Worm (Caenorhabditis elegans) whole organism, late embryonic: Measurements from ENCODE around the gene flp-27.

Source experiments
- C08G9.2 ChIP-seq: sonication (generic microtip); optimal IDR thresholded peaks from 2 replicates; lab custom pipeline; 2016; ENCODE audit warnings: mild to moderate bottlenecking, missing genetic modification characterization, moderate library complexity, missing compliant biosample characterization
- F13H6.1 ChIP-seq: sonication (generic microtip); optimal IDR thresholded peaks from 2 replicates; lab custom pipeline; 2016; ENCODE audit warnings: missing genetic modification characterization, missing compliant biosample characterization
- K02D7.2 ChIP-seq: sonication (generic microtip); optimal IDR thresholded peaks from 2 replicates; lab custom pipeline; 2017; ENCODE audit warnings: mild to moderate bottlenecking, missing genetic modification characterization, missing compliant biosample characterization
- K09A11.1 ChIP-seq: sonication (generic microtip); optimal IDR thresholded peaks from 2 replicates; lab custom pipeline; 2017; ENCODE audit warnings: antibody characterized with exemption, mild to moderate bottlenecking, missing genetic modification characterization, missing compliant biosample characterization; ENCODE audit not compliant: insufficient read depth
- Y22D7AL.16 ChIP-seq: sonication (generic microtip); optimal IDR thresholded peaks from 2 replicates; lab custom pipeline; 2016; ENCODE audit warnings: missing genetic modification characterization, missing compliant biosample characterization
- ceh-14 ChIP-seq: sonication (generic microtip); optimal IDR thresholded peaks from 2 replicates; lab custom pipeline; 2016; ENCODE audit warnings: missing genotype, missing genetic modification characterization, missing compliant biosample characterization
- ceh-18 ChIP-seq: sonication (generic microtip); optimal IDR thresholded peaks from 2 replicates; lab custom pipeline; 2016; ENCODE audit warnings: missing genetic modification characterization, missing compliant biosample characterization
- ceh-19 ChIP-seq: fragments of 200-800 bp; sonication (Bioruptor generic); optimal IDR thresholded peaks from 2 replicates; lab custom pipeline; 2018; ENCODE audit warnings: mild to moderate bottlenecking, missing genetic modification characterization, missing compliant biosample characterization
- ceh-2 ChIP-seq: sonication (generic microtip); optimal IDR thresholded peaks from 2 replicates; lab custom pipeline; 2016; ENCODE audit warnings: missing genotype, missing genetic modification characterization, missing compliant biosample characterization
- ceh-22 ChIP-seq: sonication (generic microtip); optimal IDR thresholded peaks from 2 replicates; lab custom pipeline; 2017; ENCODE audit warnings: missing biosample characterization, missing genetic modification characterization
- ceh-24 ChIP-seq: sonication (generic microtip); optimal IDR thresholded peaks from 2 replicates; lab custom pipeline; 2016; ENCODE audit warnings: mild to moderate bottlenecking, missing genetic modification characterization, missing compliant biosample characterization
- ceh-30 ChIP-seq: fragments of 150-350 bp; optimal IDR thresholded peaks from 2 replicates; lab custom pipeline; 2014; ENCODE audit warnings: missing biosample characterization, missing genetic modification characterization
- ceh-31 ChIP-seq: sonication (generic microtip); optimal IDR thresholded peaks from 2 replicates; lab custom pipeline; 2016; ENCODE audit warnings: missing genetic modification characterization, missing compliant biosample characterization
- ceh-6 ChIP-seq: fragments of 200-800 bp; sonication (Bioruptor generic); optimal IDR thresholded peaks from 2 replicates; lab custom pipeline; 2018; ENCODE audit warnings: mild to moderate bottlenecking, missing genetic modification characterization, missing compliant biosample characterization
- dve-1 ChIP-seq: sonication (generic microtip); optimal IDR thresholded peaks from 2 replicates; lab custom pipeline; 2017; ENCODE audit warnings: antibody characterized with exemption, mild to moderate bottlenecking, missing genetic modification characterization, missing compliant biosample characterization
- elt-2 ChIP-seq: sonication (generic microtip); optimal IDR thresholded peaks from 2 replicates; lab custom pipeline; 2016; ENCODE audit warnings: missing genetic modification reagents, missing genetic modification characterization, missing compliant biosample characterization
- elt-4 ChIP-seq: sonication (generic microtip); optimal IDR thresholded peaks from 2 replicates; lab custom pipeline; 2016; ENCODE audit warnings: missing genetic modification characterization, missing compliant biosample characterization
- eyg-1 ChIP-seq: sonication (generic microtip); optimal IDR thresholded peaks from 2 replicates; lab custom pipeline; 2016; ENCODE audit warnings: missing genotype, missing genetic modification characterization, missing compliant biosample characterization
- fax-1 ChIP-seq: sonication (generic microtip); optimal IDR thresholded peaks from 2 replicates; lab custom pipeline; 2016; ENCODE audit warnings: missing genotype, missing genetic modification characterization, missing compliant biosample characterization
- fkh-10 ChIP-seq: fragments of 150-350 bp; optimal IDR thresholded peaks from 2 replicates; lab custom pipeline; 2014; ENCODE audit warnings: missing biosample characterization, missing genetic modification reagents, missing genetic modification characterization
- hlh-13 ChIP-seq: fragments of 200-800 bp; sonication (Bioruptor generic); optimal IDR thresholded peaks from 2 replicates; lab custom pipeline; 2018; ENCODE audit warnings: mild to moderate bottlenecking, missing genetic modification characterization, missing compliant biosample characterization
- hlh-6 ChIP-seq: sonication (generic microtip); optimal IDR thresholded peaks from 2 replicates; lab custom pipeline; 2016; ENCODE audit warnings: missing genotype, missing genetic modification characterization, missing compliant biosample characterization
- hlh-8 ChIP-seq: sonication (generic microtip); optimal IDR thresholded peaks from 2 replicates; lab custom pipeline; 2016; ENCODE audit warnings: missing genotype, missing genetic modification characterization, missing compliant biosample characterization
- lim-6 ChIP-seq: sonication (generic microtip); optimal IDR thresholded peaks from 2 replicates; lab custom pipeline; 2016; ENCODE audit warnings: missing genetic modification characterization, missing compliant biosample characterization
- lin-11 ChIP-seq: fragments of 200-800 bp; sonication (Bioruptor generic); optimal IDR thresholded peaks from 2 replicates; lab custom pipeline; 2018; ENCODE audit warnings: mild to moderate bottlenecking, missing genetic modification characterization, missing compliant biosample characterization
- madf-2 ChIP-seq: sonication (generic microtip); optimal IDR thresholded peaks from 2 replicates; lab custom pipeline; 2017; ENCODE audit warnings: missing genetic modification characterization, missing compliant biosample characterization
- mec-3 ChIP-seq: sonication (generic microtip); optimal IDR thresholded peaks from 2 replicates; lab custom pipeline; 2016; ENCODE audit warnings: borderline replicate concordance, missing genetic modification characterization, missing compliant biosample characterization
- nfya-1 ChIP-seq: sonication (generic microtip); optimal IDR thresholded peaks from 2 replicates; lab custom pipeline; 2017; ENCODE audit warnings: missing genetic modification characterization, mild to moderate bottlenecking, missing compliant biosample characterization, antibody characterized with exemption, moderate library complexity
- nhr-11 ChIP-seq: fragments of 150-350 bp; optimal IDR thresholded peaks from 2 replicates; lab custom pipeline; 2014; ENCODE audit warnings: missing biosample characterization, missing genetic modification characterization
- nhr-232 ChIP-seq: sonication (generic microtip); optimal IDR thresholded peaks from 2 replicates; lab custom pipeline; 2016; ENCODE audit warnings: missing genetic modification characterization, missing compliant biosample characterization
- pag-3 ChIP-seq: sonication (generic microtip); optimal IDR thresholded peaks from 2 replicates; lab custom pipeline; 2016; ENCODE audit warnings: missing compliant biosample characterization, missing genetic modification characterization, borderline replicate concordance
- pat-9 ChIP-seq: fragments of 200-800 bp; sonication (Bioruptor generic); optimal IDR thresholded peaks from 2 replicates; lab custom pipeline; 2018; ENCODE audit warnings: mild to moderate bottlenecking, missing genetic modification characterization, moderate library complexity, missing compliant biosample characterization
- pha-4 ChIP-seq: fragments of 150-350 bp; optimal IDR thresholded peaks from 2 replicates; lab custom pipeline; 2018; ENCODE audit warnings: missing biosample characterization, missing genetic modification reagents, missing genetic modification characterization
- pqm-1 ChIP-seq: sonication (generic microtip); optimal IDR thresholded peaks from 2 replicates; lab custom pipeline; 2016; ENCODE audit warnings: missing genetic modification characterization, missing compliant biosample characterization
- pros-1 ChIP-seq: fragments of 150-350 bp; optimal IDR thresholded peaks from 2 replicates; lab custom pipeline; 2014; ENCODE audit warnings: missing biosample characterization, missing genetic modification reagents, missing genetic modification characterization
- ref-2 ChIP-seq: sonication (generic microtip); optimal IDR thresholded peaks from 2 replicates; lab custom pipeline; 2016; ENCODE audit warnings: missing genetic modification characterization, missing compliant biosample characterization
- rnt-1 ChIP-seq: sonication (generic microtip); optimal IDR thresholded peaks from 2 replicates; lab custom pipeline; 2016; ENCODE audit warnings: missing genetic modification characterization, missing compliant biosample characterization
- sdc-2 ChIP-seq: sonication (generic microtip); optimal IDR thresholded peaks from 2 replicates; lab custom pipeline; 2016; ENCODE audit warnings: missing genotype, missing genetic modification characterization, missing compliant biosample characterization
- sox-4 ChIP-seq: sonication (generic microtip); optimal IDR thresholded peaks from 2 replicates; lab custom pipeline; 2017; ENCODE audit warnings: mild to moderate bottlenecking, missing genetic modification characterization, inconsistent platforms, missing compliant biosample characterization
- syd-9 ChIP-seq: sonication (generic microtip); optimal IDR thresholded peaks from 2 replicates; lab custom pipeline; 2016; ENCODE audit warnings: mild to moderate bottlenecking, missing genetic modification characterization, moderate library complexity, missing compliant biosample characterization
- ttx-3 ChIP-seq: sonication (generic microtip); optimal IDR thresholded peaks from 2 replicates; lab custom pipeline; 2016; ENCODE audit warnings: missing genetic modification reagents, missing genetic modification characterization, missing compliant biosample characterization
- unc-3 ChIP-seq, 2 experiments: fragments of 200-800 bp in 1 of 2; sonication (Bioruptor generic) in 1 of 2; sonication (generic microtip) in 1 of 2; conservative IDR thresholded peaks in 1 of 2; optimal IDR thresholded peaks in 1 of 2; 2 replicates each; pipeline versions ENCODE4 v1.3.6 to Lab custom; 2016 to 2022; ENCODE audit warnings: missing compliant biosample characterization in 2 of 2, missing genetic modification characterization in 2 of 2, missing genetic modification reagents in 1 of 2
- unc-42 ChIP-seq: sonication (generic microtip); optimal IDR thresholded peaks from 2 replicates; lab custom pipeline; 2016; ENCODE audit warnings: missing genotype, missing genetic modification characterization, missing compliant biosample characterization
- unc-55 ChIP-seq: sonication (generic microtip); optimal IDR thresholded peaks from 2 replicates; lab custom pipeline; 2017; ENCODE audit warnings: missing biosample characterization, missing genetic modification reagents, missing genetic modification characterization
- ztf-16 ChIP-seq: sonication (generic microtip); optimal IDR thresholded peaks from 2 replicates; lab custom pipeline; 2017; ENCODE audit warnings: missing genetic modification characterization, missing compliant biosample characterization

Gene flp-27

DNA sequence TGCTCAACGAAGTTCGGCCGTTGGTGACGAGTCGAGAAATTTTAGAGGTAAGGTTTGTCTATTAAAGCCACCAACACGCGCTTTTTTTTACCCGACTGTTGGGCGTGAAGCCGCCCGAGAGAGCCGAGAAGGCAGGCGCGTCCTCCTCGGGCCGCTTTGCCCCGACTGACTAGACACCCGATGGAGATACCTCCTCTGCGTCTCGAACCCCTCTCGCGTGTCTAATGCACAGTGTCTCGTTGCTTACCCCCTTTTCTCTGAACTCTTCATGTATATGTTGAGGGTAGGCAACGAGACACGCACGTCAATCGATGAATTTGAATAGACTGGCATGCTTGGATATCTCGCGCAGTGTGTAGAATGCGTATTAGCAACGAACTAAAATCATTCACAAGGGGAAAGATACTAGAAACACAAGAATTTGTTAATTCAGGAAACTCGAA, 19.0 kb upstream of the flp-27 start (continued):
- TF ChIP-seq ceh-2 (peak; percentile 54), F13H6.1 (peak; percentile 81), hlh-13 (GFP tag; lab: Kevin White, UChicago) (peak; percentile 45), lim-6 (tag; lab: Kevin White, UChicago) (peak; percentile 78), ceh-19 (GFP tag; lab: Kevin White, UChicago) (peak; percentile 91), K02D7.2 (peak; percentile 75), pag-3 (no peak), ceh-31 (tag; lab: Kevin White, UChicago) (peak; percentile 89), nhr-232 (tag; lab: Kevin White, UChicago) (peak; percentile 42), ceh-24 (tag; lab: Kevin White, UChicago) (peak; percentile 63), pha-4 (no peak), rnt-1 (peak; percentile 78), hlh-8 (tag; lab: Kevin White, UChicago) (peak; percentile 64), pros-1 (tag; lab: Kevin White, UChicago) (peak; percentile 92), ceh-14 (tag; lab: Kevin White, UChicago) (peak; percentile 72), madf-2 (peak; percentile 75), elt-2 (tag; lab: Kevin White, UChicago) (peak; percentile 83), ttx-3 (tag; lab: Kevin White, UChicago) (no peak), nhr-11 (tag; lab: Kevin White, UChicago) (peak; percentile 38), pqm-1 (tag; lab: Kevin White, UChicago) (no peak), dve-1 (tag; lab: Kevin White, UChicago) (peak; percentile 90), unc-55 (GFP tag; lab: Kevin White, UChicago) (peak; percentile 66), ztf-16 (tag; lab: Kevin White, UChicago) (no peak), mec-3 (peak; percentile 48), ceh-30 (peak; percentile 44), Y22D7AL.16 (tag; lab: Kevin White, UChicago) (peak; percentile 78), syd-9 (peak; percentile 44), elt-4 (tag; lab: Kevin White, UChicago) (no peak), ceh-6 (GFP tag; lab: Kevin White, UChicago) (peak; percentile 56), K09A11.1 (peak; percentile 60), unc-3 (GFP tag; conservative IDR thresholded peaks at IDR 0.05; lab: Robert Waterston, UW) (peak; percentile 93), unc-3 (tag; optimal IDR thresholded peaks at IDR 0.05; lab: Kevin White, UChicago) (no peak), sdc-2 (tag; lab: Kevin White, UChicago) (peak; percentile 43), ref-2 (tag; lab: Kevin White, UChicago) (peak; percentile 78), ceh-18 (tag; lab: Kevin White, UChicago) (peak; percentile 90), C08G9.2 (peak; percentile 76), eyg-1 (no peak), lin-11 (peak; percentile 67)

DNA sequence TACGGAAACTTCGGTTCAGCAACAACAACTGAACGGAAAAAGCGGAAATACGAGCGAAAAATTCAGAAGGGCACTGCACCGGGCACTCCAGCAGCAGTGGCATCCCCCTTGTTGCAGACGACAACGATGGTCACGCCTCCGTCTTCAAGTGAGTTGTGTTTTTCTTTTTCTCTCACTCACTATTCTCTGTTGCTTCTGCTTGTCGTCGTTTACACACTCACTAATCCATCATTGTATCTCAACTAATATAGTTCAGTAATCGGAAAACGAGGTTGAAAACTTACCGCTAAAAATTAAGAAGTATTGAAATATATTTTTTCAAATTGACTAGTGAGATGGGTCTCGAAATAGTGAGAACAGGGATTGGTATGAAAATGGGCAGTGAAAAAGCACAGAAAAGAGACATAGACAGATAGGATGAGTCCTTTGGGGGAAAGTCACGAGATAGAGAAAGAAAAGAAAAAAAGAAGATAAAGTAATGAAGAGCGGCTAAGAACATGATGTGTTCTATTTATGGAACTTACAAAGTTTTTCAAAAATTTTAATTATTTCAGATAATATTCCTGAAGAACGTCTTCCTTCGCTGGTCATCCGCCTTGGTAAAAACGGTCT, 17.5 kb upstream of the flp-27 start:
- TF ChIP-seq unc-55 (GFP tag; lab: Kevin White, UChicago) (no peak), ceh-14 (tag; lab: Kevin White, UChicago) (peak; percentile 10), ztf-16 (tag; lab: Kevin White, UChicago) (no peak), K09A11.1 (no peak), hlh-8 (tag; lab: Kevin White, UChicago) (no peak), ttx-3 (tag; lab: Kevin White, UChicago) (no peak), K02D7.2 (no peak), fkh-10 (no peak), unc-42 (tag; lab: Kevin White, UChicago) (peak; percentile 12)

DNA sequence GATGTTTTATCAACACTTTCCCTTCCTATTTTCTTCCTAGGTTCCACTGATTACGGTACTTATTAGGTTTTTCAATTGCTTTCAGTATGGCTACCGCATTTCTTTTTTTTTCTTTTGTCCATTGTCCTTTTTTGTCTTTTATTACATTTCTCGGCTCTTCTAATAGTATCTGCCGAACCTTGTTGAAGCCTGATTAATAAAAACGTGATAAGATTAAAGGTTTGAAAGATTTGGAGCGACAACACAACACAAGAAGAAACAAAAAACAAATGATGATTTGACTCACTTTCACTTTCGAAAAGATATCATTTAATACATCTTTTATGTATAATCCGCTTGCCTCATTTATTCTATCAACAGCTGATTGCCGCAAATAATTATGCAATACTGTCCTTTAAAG, 15.8 kb upstream of the flp-27 start, which contains the start of gene C25H3.15:
C25H3.15 (plus strand) TSS at position 301 of the 400 bp plus-strand sequence.
- TF ChIP-seq nfya-1 (tag; lab: Kevin White, UChicago) (no peak), fax-1 (tag; lab: Kevin White, UChicago) (no peak), C08G9.2 (no peak), dve-1 (tag; lab: Kevin White, UChicago) (no peak), sox-4 (tag; lab: Kevin White, UChicago) (no peak), elt-4 (tag; lab: Kevin White, UChicago) (no peak), pat-9 (tag; lab: Kevin White, UChicago) (no peak), hlh-6 (tag; lab: Kevin White, UChicago) (no peak), ceh-22 (tag; lab: Kevin White, UChicago) (no peak)
